Fruit fly (Drosophila melanogaster) whole organism, prepupa: Measurements from ENCODE around the gene CG11893.

Experiments
- CG10631 ChIP-seq: fragments of 200-800 bp; sonication (Bioruptor generic); optimal IDR thresholded peaks from 2 replicates; lab custom pipeline; 2016; ENCODE audit warnings: missing biosample characterization, missing genetic modification characterization
- CG6808 ChIP-seq: fragments of 200-800 bp; sonication (Bioruptor generic); optimal IDR thresholded peaks from 3 replicates; lab custom pipeline; 2017; ENCODE audit warnings: missing biosample characterization, missing genetic modification characterization, mild to moderate bottlenecking, moderate library complexity, missing genetic modification reagents

- TF ChIP-seq CG6808 (GFP tag; lab: Kevin White, UChicago) (no peak), CG10631 (no peak)
Measured at dm6 chr3R:25318011-25318410, 28.3 kb downstream of the CG11893 start, which contains the start of gene CG10553.
